Worm (Caenorhabditis elegans) whole organism, early embryonic: ENCODE data around the gene C54F6.18.

Experiments used
- B0310.2 ChIP-seq: sonication (generic microtip); optimal IDR thresholded peaks from 2 replicates; lab custom pipeline; 2016; ENCODE audit warnings: mild to moderate bottlenecking, missing genetic modification characterization, missing compliant biosample characterization
- F13C5.2 ChIP-seq: sonication (generic microtip); optimal IDR thresholded peaks from 2 replicates; lab custom pipeline; 2017; ENCODE audit warnings: mild to moderate bottlenecking, missing genetic modification characterization, inconsistent platforms, missing compliant biosample characterization
- ama-1 ChIP-seq: fragments of 150-350 bp; optimal IDR thresholded peaks from 2 replicates; lab custom pipeline; 2014
- ceh-13 ChIP-seq: fragments of 200-800 bp; sonication (Bioruptor generic); optimal IDR thresholded peaks from 2 replicates; lab custom pipeline; 2018; ENCODE audit warnings: mild to moderate bottlenecking, missing genetic modification characterization, missing compliant biosample characterization
- ceh-36 ChIP-seq: sonication (generic microtip); optimal IDR thresholded peaks from 2 replicates; lab custom pipeline; 2016; ENCODE audit warnings: missing genetic modification characterization, inconsistent platforms, missing compliant biosample characterization
- ets-7 ChIP-seq: sonication (generic microtip); optimal IDR thresholded peaks from 2 replicates; lab custom pipeline; 2016; ENCODE audit warnings: missing genotype, missing genetic modification characterization, missing compliant biosample characterization
- flt-1 ChIP-seq: fragments of 200-800 bp; sonication (Bioruptor generic); IDR thresholded peaks from 2 replicates; pipeline ENCODE4 v1.3.6; 2022; ENCODE audit warnings: missing genetic modification characterization, missing compliant biosample characterization
- hmg-4 ChIP-seq: fragments of 200-800 bp; sonication (Bioruptor generic); optimal IDR thresholded peaks from 2 replicates; lab custom pipeline; 2018; ENCODE audit warnings: mild to moderate bottlenecking, missing genetic modification characterization, missing compliant biosample characterization
- hnd-1 ChIP-seq: sonication (generic microtip); optimal IDR thresholded peaks from 2 replicates; lab custom pipeline; 2016; ENCODE audit warnings: missing genetic modification characterization, missing compliant biosample characterization
- pes-1 ChIP-seq: fragments of 200-800 bp; sonication (Bioruptor generic); IDR thresholded peaks from 2 replicates; pipeline ENCODE4 v1.3.6; 2022; ENCODE audit warnings: missing genetic modification reagents, missing genetic modification characterization, missing compliant biosample characterization
- scrt-1 ChIP-seq: fragments of 200-800 bp; sonication (Bioruptor generic); IDR thresholded peaks from 2 replicates; pipeline ENCODE4 v1.3.6; 2022; ENCODE audit warnings: missing genetic modification characterization, missing compliant biosample characterization
- tbx-11 ChIP-seq: fragments of 200-800 bp; sonication (Bioruptor generic); IDR thresholded peaks from 2 replicates; pipeline ENCODE4 v1.3.6; 2022; ENCODE audit warnings: missing genetic modification characterization, missing compliant biosample characterization
- tra-4 ChIP-seq: sonication (generic microtip); optimal IDR thresholded peaks from 2 replicates; lab custom pipeline; 2017; ENCODE audit warnings: missing genetic modification characterization, missing compliant biosample characterization

DNA sequence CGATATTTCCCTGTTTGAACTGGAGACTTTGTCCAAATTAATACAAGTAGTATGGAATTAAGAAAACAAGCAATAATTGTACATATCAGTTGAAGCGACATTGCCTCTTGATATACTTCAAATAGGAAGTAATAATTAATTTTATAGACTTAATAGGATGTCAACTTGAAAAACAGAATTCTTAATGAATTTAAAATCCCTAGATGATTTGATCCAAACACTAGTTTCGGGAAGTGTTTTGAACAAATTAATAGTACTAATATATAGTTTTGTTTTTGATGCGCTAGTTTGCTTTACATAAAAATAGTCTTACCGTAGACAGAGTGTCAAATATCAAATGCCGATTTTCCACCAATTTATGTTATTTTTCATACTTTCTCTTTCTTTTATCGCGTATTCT lies 47.4 kb upstream of the C54F6.18 start, which contains the start of gene str-190:
- TF ChIP-seq ceh-13, result no peak
- TF ChIP-seq ama-1 (lab: Kevin White, UChicago), result no peak
- TF ChIP-seq tra-4, result no peak
- no peak for TF ChIP-seq ets-7 (tag; lab: Kevin White, UChicago)
- TF ChIP-seq B0310.2 (tag; lab: Kevin White, UChicago), result no peak
- TF ChIP-seq hnd-1 (tag; lab: Kevin White, UChicago), result no peak
- TF ChIP-seq flt-1 (GFP tag; lab: Robert Waterston, UW), result no peak
- TF ChIP-seq tbx-11, result no peak
- no peak for TF ChIP-seq F13C5.2
- TF ChIP-seq scrt-1, result no peak
- no peak for TF ChIP-seq ceh-36 (tag; lab: Kevin White, UChicago)
- TF ChIP-seq pes-1 (GFP tag; lab: Robert Waterston, UW), result no peak
- TF ChIP-seq hmg-4 (GFP tag; lab: Kevin White, UChicago), result no peak
